Worm (Caenorhabditis elegans) whole organism, young adult: ENCODE results near the gene C38C3.3.

ENCODE experiments used
- B0261.1 ChIP-seq: sonication (generic microtip); optimal IDR thresholded peaks from 2 replicates; lab custom pipeline; 2016; ENCODE audit warnings: mild to moderate bottlenecking, missing genetic modification characterization, moderate library complexity, missing compliant biosample characterization
- F37B4.10 ChIP-seq: fragments of 200-800 bp; sonication (Bioruptor generic); IDR thresholded peaks from 2 replicates; pipeline ENCODE4 v1.3.6; 2022; ENCODE audit warnings: missing genetic modification characterization, missing compliant biosample characterization
- F52B5.7 ChIP-seq: sonication (generic microtip); optimal IDR thresholded peaks from 2 replicates; lab custom pipeline; 2016; ENCODE audit warnings: mild to moderate bottlenecking, missing genetic modification characterization, missing compliant biosample characterization
- F57A8.1 ChIP-seq: fragments of 200-800 bp; sonication (Bioruptor generic); optimal IDR thresholded peaks from 2 replicates; lab custom pipeline; 2018; ENCODE audit warnings: mild to moderate bottlenecking, missing genetic modification characterization, moderate library complexity, missing compliant biosample characterization
- T07F8.4 ChIP-seq: sonication (generic microtip); optimal IDR thresholded peaks from 2 replicates; lab custom pipeline; 2016; ENCODE audit warnings: mild to moderate bottlenecking, missing genetic modification characterization, moderate library complexity, missing compliant biosample characterization
- T26A5.8 ChIP-seq: sonication (generic microtip); optimal IDR thresholded peaks from 2 replicates; lab custom pipeline; 2016; ENCODE audit warnings: missing genetic modification characterization, missing compliant biosample characterization
- Y53F4B.3 ChIP-seq: fragments of 200-800 bp; sonication (Bioruptor generic); IDR thresholded peaks from 2 replicates; pipeline ENCODE4 v1.3.6; 2022; ENCODE audit warnings: missing genetic modification reagents, missing genetic modification characterization, missing compliant biosample characterization
- Y56A3A.18 ChIP-seq: fragments of 200-800 bp; sonication (Bioruptor generic); IDR thresholded peaks from 2 replicates; pipeline ENCODE4 v1.3.6; 2022; ENCODE audit warnings: missing genetic modification reagents, missing genetic modification characterization, missing compliant biosample characterization
- Y95B8A.8 ChIP-seq: fragments of 200-800 bp; sonication (Bioruptor generic); IDR thresholded peaks from 2 replicates; pipeline ENCODE4 v1.3.6; 2022; ENCODE audit warnings: missing genetic modification reagents, missing genetic modification characterization, missing compliant biosample characterization
- akir-1 ChIP-seq: fragments of 200-800 bp; sonication (Bioruptor generic); optimal IDR thresholded peaks from 2 replicates; lab custom pipeline; 2018; ENCODE audit warnings: mild to moderate bottlenecking, missing genetic modification characterization, moderate library complexity, missing compliant biosample characterization
- ama-1 ChIP-seq, 3 experiments: fragments of 150-350 bp in 1 of 3; sonication (generic microtip) in 2 of 3; optimal IDR thresholded peaks; 2 replicates each; lab custom pipeline; 2014 to 2018; ENCODE audit warnings: missing biosample characterization in 2 of 3, missing genetic modification characterization in 2 of 3, missing genetic modification reagents in 2 of 3
- aptf-2 ChIP-seq: fragments of 200-800 bp; sonication (Bioruptor generic); conservative IDR thresholded peaks from 2 replicates; pipeline ENCODE4 v1.3.6; 2022; ENCODE audit warnings: missing genetic modification reagents, missing genetic modification characterization, missing compliant biosample characterization
- aptf-3 ChIP-seq: fragments of 200-800 bp; sonication (Bioruptor generic); IDR thresholded peaks from 2 replicates; pipeline ENCODE4 v1.3.6; 2022; ENCODE audit warnings: missing genetic modification characterization, missing compliant biosample characterization
- atf-7 ChIP-seq: sonication (generic microtip); optimal IDR thresholded peaks from 2 replicates; lab custom pipeline; 2017; ENCODE audit warnings: mild to moderate bottlenecking, missing genetic modification characterization, missing compliant biosample characterization
- attf-3 ChIP-seq: fragments of 200-800 bp; sonication (Bioruptor generic); conservative IDR thresholded peaks from 2 replicates; pipeline ENCODE4 v1.3.6; 2022; ENCODE audit warnings: missing genetic modification reagents, missing genetic modification characterization, missing compliant biosample characterization
- attf-6 ChIP-seq: fragments of 200-800 bp; sonication (Bioruptor generic); IDR thresholded peaks from 2 replicates; pipeline ENCODE4 v1.3.6; 2022; ENCODE audit warnings: missing genetic modification reagents, missing genetic modification characterization, missing compliant biosample characterization
- bed-1 ChIP-seq: fragments of 200-800 bp; sonication (Bioruptor generic); IDR thresholded peaks from 2 replicates; pipeline ENCODE4 v1.3.6; 2022; ENCODE audit warnings: missing genetic modification reagents, missing genetic modification characterization, missing compliant biosample characterization
- ceh-58 ChIP-seq: fragments of 200-800 bp; sonication (Bioruptor generic); IDR thresholded peaks from 2 replicates; pipeline ENCODE4 v1.3.6; 2022; ENCODE audit warnings: missing genetic modification characterization, missing compliant biosample characterization
- ceh-79 ChIP-seq: sonication (generic microtip); optimal IDR thresholded peaks from 2 replicates; lab custom pipeline; 2017; ENCODE audit warnings: mild to moderate bottlenecking, missing genetic modification characterization, missing compliant biosample characterization
- chd-7 ChIP-seq: sonication (generic microtip); optimal IDR thresholded peaks from 2 replicates; lab custom pipeline; 2016; ENCODE audit warnings: mild to moderate bottlenecking, missing genetic modification characterization, moderate library complexity, missing compliant biosample characterization
- die-1 ChIP-seq: sonication (generic microtip); optimal IDR thresholded peaks from 2 replicates; lab custom pipeline; 2016; ENCODE audit warnings: missing genotype, mild to moderate bottlenecking, missing genetic modification characterization, missing compliant biosample characterization
- dpl-1 ChIP-seq: fragments of 150-350 bp; optimal IDR thresholded peaks from 2 replicates; lab custom pipeline; 2014; ENCODE audit warnings: missing biosample characterization, missing genetic modification reagents, missing genetic modification characterization
- egl-18 ChIP-seq: fragments of 200-800 bp; sonication (Bioruptor generic); IDR thresholded peaks from 2 replicates; pipeline ENCODE4 v1.3.6; 2022; ENCODE audit warnings: missing genetic modification reagents, missing genetic modification characterization, missing compliant biosample characterization
- fkh-3 ChIP-seq: sonication (generic microtip); optimal IDR thresholded peaks from 2 replicates; lab custom pipeline; 2016; ENCODE audit warnings: mild to moderate bottlenecking, missing genetic modification characterization, missing compliant biosample characterization
- him-1 ChIP-seq: sonication (generic microtip); optimal IDR thresholded peaks from 2 replicates; lab custom pipeline; 2016; ENCODE audit warnings: missing genotype, missing genetic modification reagents, missing genetic modification characterization, missing compliant biosample characterization
- lag-1 ChIP-seq: fragments of 200-800 bp; sonication (Bioruptor generic); IDR thresholded peaks from 2 replicates; pipeline ENCODE4 v1.3.6; 2022; ENCODE audit warnings: missing genetic modification reagents, missing genetic modification characterization, missing compliant biosample characterization
- let-526 ChIP-seq: fragments of 200-800 bp; sonication (Bioruptor generic); IDR thresholded peaks from 2 replicates; pipeline ENCODE4 v1.3.6; 2022; ENCODE audit warnings: missing genetic modification reagents, missing genetic modification characterization, missing compliant biosample characterization
- lin-26 ChIP-seq: fragments of 200-800 bp; sonication (Bioruptor generic); IDR thresholded peaks from 2 replicates; pipeline ENCODE4 v1.3.6; 2022; ENCODE audit warnings: missing genetic modification reagents, missing genetic modification characterization, missing compliant biosample characterization
- lsy-27 ChIP-seq: sonication (generic microtip); optimal IDR thresholded peaks from 2 replicates; lab custom pipeline; 2017; ENCODE audit warnings: missing genetic modification characterization, mild to moderate bottlenecking, missing compliant biosample characterization, antibody characterized with exemption, missing genotype, borderline replicate concordance; ENCODE audit not compliant: insufficient read depth
- madf-10 ChIP-seq: sonication (generic microtip); optimal IDR thresholded peaks from 2 replicates; lab custom pipeline; 2016; ENCODE audit warnings: mild to moderate bottlenecking, missing genetic modification characterization, missing compliant biosample characterization
- madf-3 ChIP-seq: fragments of 200-800 bp; sonication (Bioruptor generic); IDR thresholded peaks from 2 replicates; pipeline ENCODE4 v1.3.6; 2022; ENCODE audit warnings: missing genetic modification reagents, missing genetic modification characterization, missing compliant biosample characterization
- mcd-1 ChIP-seq: fragments of 200-800 bp; sonication (Bioruptor generic); IDR thresholded peaks from 2 replicates; pipeline ENCODE4 v1.3.6; 2022; ENCODE audit warnings: missing genetic modification reagents, missing genetic modification characterization, missing compliant biosample characterization
- mel-28 ChIP-seq: sonication (generic microtip); optimal IDR thresholded peaks from 2 replicates; lab custom pipeline; 2016; ENCODE audit warnings: borderline replicate concordance, mild to moderate bottlenecking, missing genetic modification characterization, missing compliant biosample characterization
- mxl-1 ChIP-seq: sonication (generic microtip); optimal IDR thresholded peaks from 2 replicates; lab custom pipeline; 2016; ENCODE audit warnings: missing genetic modification characterization, missing compliant biosample characterization
- nfya-1 ChIP-seq: sonication (generic microtip); optimal IDR thresholded peaks from 2 replicates; lab custom pipeline; 2017; ENCODE audit warnings: antibody characterized with exemption, missing compliant biosample characterization, missing genetic modification characterization, borderline replicate concordance; ENCODE audit not compliant: insufficient read depth
- nhr-179 ChIP-seq: sonication (generic microtip); optimal IDR thresholded peaks from 2 replicates; lab custom pipeline; 2016; ENCODE audit warnings: mild to moderate bottlenecking, missing genetic modification characterization, missing compliant biosample characterization
- pha-4 ChIP-seq: fragments of 150-350 bp; sonication (generic microtip); optimal IDR thresholded peaks from 2 replicates; lab custom pipeline; 2014; ENCODE audit warnings: missing biosample characterization, missing genetic modification reagents, missing genetic modification characterization
- sea-2 ChIP-seq: fragments of 200-800 bp; sonication (Bioruptor generic); IDR thresholded peaks from 2 replicates; pipeline ENCODE4 v1.3.6; 2022; ENCODE audit warnings: missing genetic modification characterization, missing compliant biosample characterization
- tbx-9 ChIP-seq: sonication (generic microtip); optimal IDR thresholded peaks from 2 replicates; lab custom pipeline; 2016; ENCODE audit warnings: borderline replicate concordance, missing genetic modification characterization, inconsistent platforms, missing compliant biosample characterization
- zim-3 ChIP-seq: sonication (generic microtip); optimal IDR thresholded peaks from 2 replicates; lab custom pipeline; 2017; ENCODE audit warnings: mild to moderate bottlenecking, missing genetic modification characterization, moderate library complexity, missing compliant biosample characterization

The C38C3.3 gene

ce11 chrV:1522485-1522884 is 27.1 kb downstream of the C38C3.3 start, which contains the start of gene str-243:
Gene str-243, plus strand, starts transcription at chrV:1522785.
- no peak for TF ChIP-seq lag-1 (GFP tag; lab: Robert Waterston, UW)
- no peak for TF ChIP-seq attf-6 (GFP tag; lab: Robert Waterston, UW)
- TF ChIP-seq mcd-1, result no peak
- TF ChIP-seq F52B5.7 (tag; lab: Kevin White, UChicago), result no peak
- TF ChIP-seq akir-1, result no peak
- TF ChIP-seq let-526 (GFP tag; lab: Robert Waterston, UW), result no peak
- no peak for TF ChIP-seq pha-4
- TF ChIP-seq fkh-3 (tag; lab: Kevin White, UChicago), result no peak
- TF ChIP-seq bed-1, result no peak
- no peak for TF ChIP-seq lin-26
- no peak for TF ChIP-seq tbx-9 (tag; lab: Kevin White, UChicago)
- TF ChIP-seq Y56A3A.18 (GFP tag; lab: Robert Waterston, UW), result no peak
- no peak for TF ChIP-seq mxl-1 (tag; lab: Kevin White, UChicago)
- TF ChIP-seq attf-3 (GFP tag; lab: Robert Waterston, UW), result no peak
- no peak for TF ChIP-seq nfya-1
- no peak for TF ChIP-seq chd-7 (tag; lab: Kevin White, UChicago)
- no peak for TF ChIP-seq T26A5.8 (tag; lab: Kevin White, UChicago)
- no peak for TF ChIP-seq ama-1 (optimal IDR thresholded peaks at IDR 0.05; lab: Kevin White, UChicago)
- no peak for TF ChIP-seq ama-1 (GFP tag; optimal IDR thresholded peaks at IDR 0.05; lab: Kevin White, UChicago)
- TF ChIP-seq, all 124 proteins: peak for 0

ce11 chrV:1527985-1528384 is 32.6 kb downstream of the C38C3.3 start, which contains the start of gene str-236:
Gene str-236, minus strand, starts transcription at chrV:1528085.
- no peak for TF ChIP-seq atf-7 (tag; lab: Kevin White, UChicago)
- TF ChIP-seq B0261.1 (tag; lab: Kevin White, UChicago), result no peak
- no peak for TF ChIP-seq ceh-58 (GFP tag; lab: Robert Waterston, UW)
- no peak for TF ChIP-seq Y95B8A.8 (GFP tag; lab: Robert Waterston, UW)
- TF ChIP-seq him-1 (tag; lab: Kevin White, UChicago), result no peak
- TF ChIP-seq mcd-1, result no peak
- TF ChIP-seq die-1 (tag; lab: Kevin White, UChicago), result no peak
- TF ChIP-seq Y53F4B.3, result no peak
- no peak for TF ChIP-seq T26A5.8 (tag; lab: Kevin White, UChicago)
- no peak for TF ChIP-seq madf-10 (tag; lab: Kevin White, UChicago)
- TF ChIP-seq sea-2 (GFP tag; lab: Robert Waterston, UW), result no peak
- no peak for TF ChIP-seq dpl-1 (GFP tag; lab: Kevin White, UChicago)
- TF ChIP-seq ceh-79 (tag; lab: Kevin White, UChicago), result no peak
- TF ChIP-seq, all 124 proteins: peak for 0

ce11 chrV:1531159-1531558 is 35.7 kb downstream of the C38C3.3 start, which contains the start of gene K02H11.4:
Gene K02H11.4, minus strand, starts transcription at chrV:1531259.
- TF ChIP-seq nhr-179 (tag; lab: Kevin White, UChicago), result no peak
- no peak for TF ChIP-seq F37B4.10 (GFP tag; lab: Robert Waterston, UW)
- TF ChIP-seq zim-3 (tag; lab: Kevin White, UChicago), result no peak
- TF ChIP-seq mel-28 (tag; lab: Kevin White, UChicago), result no peak
- TF ChIP-seq lsy-27 (tag; lab: Kevin White, UChicago), result no peak
- TF ChIP-seq Y56A3A.18 (GFP tag; lab: Robert Waterston, UW), result no peak
- no peak for TF ChIP-seq egl-18 (GFP tag; lab: Robert Waterston, UW)
- TF ChIP-seq aptf-3 (GFP tag; lab: Robert Waterston, UW), result no peak
- no peak for TF ChIP-seq aptf-2 (GFP tag; lab: Robert Waterston, UW)
- TF ChIP-seq F57A8.1 (GFP tag; lab: Kevin White, UChicago), result no peak
- no peak for TF ChIP-seq madf-3 (GFP tag; lab: Robert Waterston, UW)
- no peak for TF ChIP-seq T07F8.4
